Fruit fly (Drosophila melanogaster) whole organism, adult: ENCODE measurements around the gene Gk2.

Source experiments
- CG11617 ChIP-seq: fragments of 200-800 bp; sonication (Bioruptor generic); optimal IDR thresholded peaks from 2 replicates; lab custom pipeline; 2017; ENCODE audit warnings: mild to moderate bottlenecking, missing biosample characterization, missing genetic modification reagents, missing genetic modification characterization
- CG12768 ChIP-seq: fragments of 200-800 bp; sonication (Bioruptor generic); optimal IDR thresholded peaks from 2 replicates; lab custom pipeline; 2017; ENCODE audit warnings: missing biosample characterization, missing genetic modification characterization, mild to moderate bottlenecking, moderate library complexity, missing genetic modification reagents
- CG14711 ChIP-seq: fragments of 200-800 bp; sonication (Bioruptor generic); optimal IDR thresholded peaks from 2 replicates; lab custom pipeline; 2018; ENCODE audit warnings: missing biosample characterization, mild to moderate bottlenecking, missing genetic modification characterization, moderate library complexity
- CG1620 ChIP-seq: fragments of 200-800 bp; sonication (Bioruptor generic); optimal IDR thresholded peaks from 2 replicates; lab custom pipeline; 2016; ENCODE audit warnings: missing biosample characterization, missing genetic modification characterization
- CG5204 ChIP-seq: fragments of 200-800 bp; sonication (Bioruptor generic); optimal IDR thresholded peaks from 2 replicates; lab custom pipeline; 2016; ENCODE audit warnings: missing biosample characterization, missing genetic modification characterization
- Clk ChIP-seq: fragments of 200-800 bp; sonication (Bioruptor generic); optimal IDR thresholded peaks from 2 replicates; lab custom pipeline; 2017; ENCODE audit warnings: missing biosample characterization, missing genetic modification characterization
- Crg-1 ChIP-seq: fragments of 200-800 bp; sonication (Bioruptor generic); optimal IDR thresholded peaks from 2 replicates; lab custom pipeline; 2016; ENCODE audit warnings: missing biosample characterization, missing genetic modification characterization
- bab1 ChIP-seq: fragments of 200-800 bp; sonication (Bioruptor generic); optimal IDR thresholded peaks from 3 replicates; lab custom pipeline; 2019; ENCODE audit warnings: missing biosample characterization, mild to moderate bottlenecking, missing genetic modification characterization, moderate library complexity
- cic ChIP-seq: fragments of 200-800 bp; sonication (Bioruptor generic); optimal IDR thresholded peaks from 2 replicates; lab custom pipeline; 2017; ENCODE audit warnings: missing biosample characterization, mild to moderate bottlenecking, missing genetic modification characterization, moderate library complexity
- pad ChIP-seq: fragments of 200-800 bp; sonication (Bioruptor generic); optimal IDR thresholded peaks from 3 replicates; lab custom pipeline; 2017; ENCODE audit warnings: missing biosample characterization, missing genetic modification characterization, mild to moderate bottlenecking, moderate library complexity, missing genetic modification reagents
- toe ChIP-seq: fragments of 200-800 bp; sonication (Bioruptor generic); optimal IDR thresholded peaks from 2 replicates; lab custom pipeline; 2016; ENCODE audit warnings: missing biosample characterization, missing genetic modification characterization

DNA sequence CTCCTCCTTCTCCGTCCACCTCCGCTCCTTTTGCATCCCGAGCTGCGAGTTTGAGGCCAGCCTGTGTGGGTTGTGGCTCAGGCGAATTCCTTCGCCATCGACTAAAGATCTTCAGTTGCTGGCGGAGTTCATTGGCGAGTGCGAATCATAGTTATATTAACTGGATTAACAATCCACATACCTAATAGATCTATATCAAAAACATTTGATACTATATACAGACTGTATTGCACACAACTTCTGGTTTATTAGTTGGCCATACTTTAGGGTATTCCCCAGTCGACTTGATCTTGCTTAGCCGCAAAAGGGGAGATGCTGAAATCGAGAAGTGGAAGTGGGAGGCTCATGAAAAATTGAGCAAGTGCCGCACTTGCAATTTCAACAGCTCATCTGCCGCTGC, 45.3 kb upstream of the Gk2 start:
- TF ChIP-seq CG14711 (tag; lab: Kevin White, UChicago), result no peak
- no peak for TF ChIP-seq bab1
- TF ChIP-seq CG1620 (GFP tag; lab: Kevin White, UChicago), result no peak
- TF ChIP-seq CG5204 (GFP tag; lab: Kevin White, UChicago), result no peak
- TF ChIP-seq toe (GFP tag; lab: Kevin White, UChicago), result no peak
- no peak for TF ChIP-seq cic (GFP tag; lab: Kevin White, UChicago)
- no peak for TF ChIP-seq pad
- no peak for TF ChIP-seq Crg-1 (GFP tag; lab: Kevin White, UChicago)
- TF ChIP-seq CG12768, result no peak
- TF ChIP-seq Clk, result no peak
- no peak for TF ChIP-seq CG11617 (GFP tag; lab: Kevin White, UChicago)
